Worm (Caenorhabditis elegans) whole organism, L1 larva: Measurements from ENCODE around the gene tsen-54.
A peak's percentile ranks its signal among the peaks of the same experiment; 100 is the strongest.

ENCODE experiments used
- dpl-1 ChIP-seq, 3 experiments: fragments of 150-350 bp in 2 of 3; sonication (generic microtip) in 1 of 3; optimal IDR thresholded peaks; 2 replicates each; lab custom pipeline; 2014 to 2017; ENCODE audit warnings: missing biosample characterization in 3 of 3, missing genetic modification characterization in 3 of 3, missing genetic modification reagents in 3 of 3
- nhr-12 ChIP-seq: sonication (generic microtip); optimal IDR thresholded peaks from 2 replicates; lab custom pipeline; 2017; ENCODE audit warnings: missing biosample characterization, missing genetic modification characterization
- nhr-76 ChIP-seq: sonication (generic microtip); optimal IDR thresholded peaks from 2 replicates; lab custom pipeline; 2017; ENCODE audit warnings: missing biosample characterization, missing genetic modification characterization
- unc-130 ChIP-seq: fragments of 150-350 bp; optimal IDR thresholded peaks from 2 replicates; lab custom pipeline; 2017; ENCODE audit warnings: missing biosample characterization, missing genetic modification characterization, inconsistent platforms

ce11 chrIV:1952312-1952711 is 4.3 kb downstream of the tsen-54 start:
- TF ChIP-seq nhr-76 (tag; lab: Kevin White, UChicago): no peak
- peak in 1 of 3 experiments; percentile 29 for TF ChIP-seq dpl-1 (GFP tag; optimal IDR thresholded peaks at IDR 0.05; lab: Kevin White, UChicago)
- no peak for TF ChIP-seq nhr-12 (tag; lab: Kevin White, UChicago)
- TF ChIP-seq unc-130 (tag; lab: Kevin White, UChicago): no peak
